Fruit fly (Drosophila melanogaster) whole organism, pupa: ENCODE results near the gene CG42718.

ENCODE experiments used
- CG10348 ChIP-seq: fragments of 200-800 bp; sonication (Bioruptor generic); IDR thresholded peaks from 2 replicates; pipeline ENCODE4 v1.3.6; 2022; ENCODE audit warnings: missing biosample characterization, missing genetic modification characterization
- CG4496 ChIP-seq: fragments of 200-800 bp; sonication (Bioruptor generic); IDR thresholded peaks from 3 replicates; pipeline ENCODE4 v1.3.6; 2022; ENCODE audit warnings: missing biosample characterization, missing genetic modification characterization

- no peak for TF ChIP-seq CG10348 (GFP tag; lab: Robert Waterston, UW)
- TF ChIP-seq CG4496 (GFP tag; lab: Robert Waterston, UW) = no peak
These were observed 18.4 kb upstream of the CG42718 start for dm6 chr3L:16339463-16339862.
